Fruit fly (Drosophila melanogaster) whole organism, embryonic: Measurements from ENCODE around the gene CG34056.
A peak's percentile ranks its signal among the peaks of the same experiment; 100 is the strongest.

Experiments used
- B-H1 ChIP-seq: fragments of 200-800 bp; sonication (Bioruptor generic); IDR thresholded peaks from 3 replicates; pipeline ENCODE4 v1.3.6; 2022; ENCODE audit warnings: missing biosample characterization, missing genetic modification characterization
- Bgb ChIP-seq: fragments of 200-800 bp; sonication (Bioruptor generic); IDR thresholded peaks from 2 replicates; pipeline ENCODE4 v1.3.6; 2022; ENCODE audit warnings: missing biosample characterization, missing genetic modification characterization; ENCODE audit not compliant: partially characterized antibody
- CG1024 ChIP-seq: fragments of 200-800 bp; sonication (Bioruptor generic); IDR thresholded peaks from 2 replicates; pipeline ENCODE4 v1.3.6; 2022; ENCODE audit warnings: missing biosample characterization, missing genetic modification characterization
- CG10274 ChIP-seq: fragments of 200-800 bp; sonication (Bioruptor generic); optimal IDR thresholded peaks from 3 replicates; lab custom pipeline; 2017; ENCODE audit warnings: missing biosample characterization, mild to moderate bottlenecking, missing genetic modification characterization
- CG11696 ChIP-seq: fragments of 200-800 bp; sonication (Bioruptor generic); IDR thresholded peaks from 2 replicates; pipeline ENCODE4 v1.3.6; 2022; ENCODE audit warnings: missing biosample characterization, missing genetic modification characterization
- CG1647 ChIP-seq: fragments of 200-800 bp; sonication (Bioruptor generic); optimal IDR thresholded peaks from 3 replicates; lab custom pipeline; 2016; ENCODE audit warnings: missing biosample characterization, missing genetic modification characterization
- CG17802 ChIP-seq: fragments of 200-800 bp; sonication (Bioruptor generic); optimal IDR thresholded peaks from 2 replicates; lab custom pipeline; 2018; ENCODE audit warnings: missing biosample characterization, mild to moderate bottlenecking, missing genetic modification characterization, moderate library complexity
- CG18476 ChIP-seq: fragments of 200-800 bp; sonication (Bioruptor generic); optimal IDR thresholded peaks from 2 replicates; lab custom pipeline; 2016; ENCODE audit warnings: missing biosample characterization, mild to moderate bottlenecking, missing genetic modification characterization
- CG31224 ChIP-seq: fragments of 200-800 bp; sonication (Bioruptor generic); IDR thresholded peaks from 2 replicates; pipeline ENCODE4 v1.3.6; 2022; ENCODE audit warnings: missing biosample characterization, missing genetic modification characterization
- CG4328 ChIP-seq: fragments of 200-800 bp; sonication (Bioruptor generic); optimal IDR thresholded peaks from 3 replicates; lab custom pipeline; 2017; ENCODE audit warnings: missing biosample characterization, missing genetic modification reagents, missing genetic modification characterization
- D19A ChIP-seq: fragments of 200-800 bp; optimal IDR thresholded peaks from 3 replicates; lab custom pipeline; 2019; ENCODE audit warnings: missing biosample characterization, mild to moderate bottlenecking, missing genetic modification characterization, moderate library complexity
- Deaf1 ChIP-seq: fragments of 200-800 bp; optimal IDR thresholded peaks from 3 replicates; lab custom pipeline; 2019; ENCODE audit warnings: missing biosample characterization, mild to moderate bottlenecking, missing genetic modification characterization, moderate library complexity
- Dip2 ChIP-seq: fragments of 200-800 bp; sonication (Bioruptor generic); IDR thresholded peaks from 2 replicates; pipeline ENCODE4 v1.3.6; 2022; ENCODE audit warnings: missing biosample characterization, missing genetic modification characterization
- Dip3 ChIP-seq: fragments of 200-800 bp; sonication (Bioruptor generic); optimal IDR thresholded peaks from 3 replicates; lab custom pipeline; 2016; ENCODE audit warnings: missing biosample characterization, missing genetic modification characterization
- Dref ChIP-seq: fragments of 200-800 bp; sonication (Bioruptor generic); IDR thresholded peaks from 2 replicates; pipeline ENCODE4 v1.3.6; 2022; ENCODE audit warnings: missing biosample characterization, missing genetic modification characterization
- Ets65A ChIP-seq: fragments of 200-800 bp; sonication (Bioruptor generic); peaks from one replicate; lab custom pipeline; 2016; ENCODE audit warnings: missing biosample characterization, missing genetic modification characterization
- Ets97D ChIP-seq: fragments of 200-800 bp; sonication (Bioruptor generic); optimal IDR thresholded peaks from 3 replicates; lab custom pipeline; 2016; ENCODE audit warnings: missing biosample characterization, missing genetic modification characterization
- GATAe ChIP-seq: fragments of 200-800 bp; sonication (Bioruptor generic); conservative IDR thresholded peaks from 2 replicates; pipeline ENCODE4 v1.3.6; 2022; ENCODE audit warnings: missing biosample characterization, missing genetic modification characterization
- HHEX ChIP-seq: fragments of 200-800 bp; sonication (Bioruptor generic); optimal IDR thresholded peaks from 3 replicates; lab custom pipeline; 2017; ENCODE audit warnings: missing biosample characterization, mild to moderate bottlenecking, missing genetic modification characterization, missing genetic modification reagents
- Lhr ChIP-seq: fragments of 200-800 bp; sonication (Bioruptor generic); optimal IDR thresholded peaks from 3 replicates; lab custom pipeline; 2017; ENCODE audit warnings: mild to moderate bottlenecking, missing biosample characterization, missing genetic modification reagents, missing genetic modification characterization
- MESR4 ChIP-seq: fragments of 200-800 bp; sonication (Bioruptor generic); optimal IDR thresholded peaks from 2 replicates; lab custom pipeline; 2018; ENCODE audit warnings: missing biosample characterization, mild to moderate bottlenecking, missing genetic modification characterization, moderate library complexity
- MTF-1 ChIP-seq: fragments of 200-800 bp; sonication (Bioruptor generic); optimal IDR thresholded peaks from 2 replicates; lab custom pipeline; 2018; ENCODE audit warnings: missing biosample characterization, mild to moderate bottlenecking, missing genetic modification characterization, borderline replicate concordance
- NC2α ChIP-seq: fragments of 200-800 bp; sonication (Bioruptor generic); optimal IDR thresholded peaks from 2 replicates; lab custom pipeline; 2016; ENCODE audit warnings: missing biosample characterization, missing genetic modification characterization
- Nf-YB ChIP-seq: fragments of 200-800 bp; sonication (Bioruptor generic); optimal IDR thresholded peaks from 3 replicates; lab custom pipeline; 2019; ENCODE audit warnings: missing biosample characterization, mild to moderate bottlenecking, missing genetic modification characterization, moderate library complexity
- Ptx1 ChIP-seq: fragments of 200-800 bp; sonication (Bioruptor generic); IDR thresholded peaks from 2 replicates; pipeline ENCODE4 v1.3.6; 2022; ENCODE audit warnings: missing biosample characterization, missing genetic modification characterization
- Ssrp ChIP-seq: fragments of 200-800 bp; sonication (Bioruptor generic); optimal IDR thresholded peaks from 2 replicates; lab custom pipeline; 2018; ENCODE audit warnings: missing biosample characterization, mild to moderate bottlenecking, missing genetic modification characterization, moderate library complexity
- dm ChIP-seq: fragments of 200-800 bp; sonication (Bioruptor generic); optimal IDR thresholded peaks from 3 replicates; lab custom pipeline; 2016; ENCODE audit warnings: missing biosample characterization, missing genetic modification characterization
- ftz-f1 ChIP-seq: fragments of 200-800 bp; sonication (Bioruptor generic); optimal IDR thresholded peaks from 2 replicates; lab custom pipeline; 2016; ENCODE audit warnings: missing biosample characterization, missing genetic modification characterization
- gcm ChIP-seq: fragments of 200-800 bp; sonication (Bioruptor generic); optimal IDR thresholded peaks from 2 replicates; lab custom pipeline; 2019; ENCODE audit warnings: missing biosample characterization, mild to moderate bottlenecking, missing genetic modification characterization, moderate library complexity
- gfzf ChIP-seq: fragments of 200-800 bp; sonication (Bioruptor generic); optimal IDR thresholded peaks from 2 replicates; lab custom pipeline; 2016; ENCODE audit warnings: missing biosample characterization, mild to moderate bottlenecking, missing genetic modification characterization, moderate library complexity
- gsb-n ChIP-seq: fragments of 200-800 bp; sonication (Bioruptor generic); optimal IDR thresholded peaks from 3 replicates; lab custom pipeline; 2018; ENCODE audit warnings: missing biosample characterization, mild to moderate bottlenecking, missing genetic modification characterization
- kah ChIP-seq: fragments of 200-800 bp; sonication (Bioruptor generic); optimal IDR thresholded peaks from 2 replicates; lab custom pipeline; 2018; ENCODE audit warnings: missing biosample characterization, mild to moderate bottlenecking, missing genetic modification characterization
- lola ChIP-seq, 3 experiments: fragments of >200 bp in 2 of 3; fragments of 200-800 bp in 1 of 3; sonication (Bioruptor generic) in 1 of 3; optimal IDR thresholded peaks; 2 replicates each; lab custom pipeline; 2017 to 2019; ENCODE audit warnings: missing biosample characterization in 3 of 3, missing genetic modification characterization in 3 of 3, mild to moderate bottlenecking in 1 of 3, moderate library complexity in 1 of 3
- nerfin-1 ChIP-seq: fragments of 200-800 bp; sonication (Bioruptor generic); optimal IDR thresholded peaks from 3 replicates; lab custom pipeline; 2019; ENCODE audit warnings: missing biosample characterization, mild to moderate bottlenecking, missing genetic modification characterization, moderate library complexity
- pho ChIP-seq: fragments of 200-800 bp; sonication (Bioruptor generic); optimal IDR thresholded peaks from 2 replicates; lab custom pipeline; 2016; ENCODE audit warnings: missing biosample characterization, missing genetic modification characterization
- pnt ChIP-seq: fragments of 200-800 bp; sonication (Bioruptor generic); optimal IDR thresholded peaks from 3 replicates; lab custom pipeline; 2016; ENCODE audit warnings: missing biosample characterization, missing genetic modification characterization
- pros ChIP-seq: fragments of 200-800 bp; sonication (Bioruptor generic); optimal IDR thresholded peaks from 3 replicates; lab custom pipeline; 2019; ENCODE audit warnings: missing biosample characterization, mild to moderate bottlenecking, missing genetic modification characterization, moderate library complexity
- pzg ChIP-seq: fragments of 200-800 bp; sonication (Bioruptor generic); optimal IDR thresholded peaks from 3 replicates; lab custom pipeline; 2018; ENCODE audit warnings: missing biosample characterization, mild to moderate bottlenecking, missing genetic modification characterization, moderate library complexity
- ro ChIP-seq: fragments of 200-800 bp; sonication (Bioruptor generic); IDR thresholded peaks from 2 replicates; pipeline ENCODE4 v1.3.6; 2022; ENCODE audit warnings: missing biosample characterization, missing genetic modification characterization
- scrt ChIP-seq: fragments of 200-800 bp; sonication (Bioruptor generic); optimal IDR thresholded peaks from 2 replicates; lab custom pipeline; 2018; ENCODE audit warnings: missing biosample characterization, mild to moderate bottlenecking, missing genetic modification characterization, moderate library complexity
- sima ChIP-seq: fragments of 200-800 bp; sonication (Bioruptor generic); optimal IDR thresholded peaks from 2 replicates; lab custom pipeline; 2016; ENCODE audit warnings: missing biosample characterization, missing genetic modification characterization
- slbo ChIP-seq: fragments of 200-800 bp; sonication (Bioruptor generic); IDR thresholded peaks from 2 replicates; pipeline ENCODE4 v1.3.6; 2022; ENCODE audit warnings: missing biosample characterization, missing genetic modification characterization
- wor ChIP-seq: fragments of 200-800 bp; sonication (Bioruptor generic); IDR thresholded peaks from 2 replicates; pipeline ENCODE4 v1.3.6; 2022; ENCODE audit warnings: missing biosample characterization, missing genetic modification characterization
- zen ChIP-seq: fragments of 200-800 bp; sonication (Bioruptor generic); optimal IDR thresholded peaks from 3 replicates; lab custom pipeline; 2018; ENCODE audit warnings: missing biosample characterization, mild to moderate bottlenecking, missing genetic modification characterization, moderate library complexity

CG34056 gene

DNA sequence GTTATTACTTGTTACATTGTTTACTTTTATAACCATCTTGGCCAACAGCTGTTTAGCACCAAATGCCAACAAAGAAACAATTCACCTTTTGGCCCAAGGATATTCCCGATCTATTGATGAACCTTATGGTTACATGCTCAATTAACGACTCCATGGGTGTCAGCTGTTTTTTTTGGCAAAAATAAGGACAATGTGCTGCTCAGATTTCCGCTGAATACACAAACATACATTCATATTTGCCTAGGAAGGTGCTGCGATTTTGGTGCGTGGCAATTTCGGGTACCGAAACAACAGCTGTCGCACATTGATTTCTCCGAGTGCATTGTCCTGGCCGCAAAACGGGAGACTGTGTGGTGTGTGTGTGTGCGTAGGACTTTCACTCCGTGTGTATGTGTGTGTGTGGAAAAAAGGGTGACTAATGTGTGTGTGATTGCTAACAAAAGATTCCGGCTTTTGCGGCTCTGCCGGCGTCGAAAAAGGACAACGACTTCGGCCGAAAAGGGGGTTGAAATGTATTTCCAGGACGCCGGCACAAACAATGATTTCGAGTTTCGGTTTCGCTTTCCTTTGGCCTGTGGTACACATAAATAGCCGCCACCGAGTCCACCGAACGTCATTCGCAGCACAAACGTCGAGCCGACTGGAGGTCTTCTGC is 12.9 kb downstream of the CG34056 start, which contains the start of gene nerfin-1 (continued):
- no peak for TF ChIP-seq Lhr (GFP tag; lab: Kevin White, UChicago)
- no peak for TF ChIP-seq dm (GFP tag; lab: Kevin White, UChicago)
- no peak for TF ChIP-seq CG1647 (GFP tag; lab: Kevin White, UChicago)
- no peak for TF ChIP-seq wor (GFP tag; lab: Robert Waterston, UW)
- no peak for TF ChIP-seq ro (GFP tag; lab: Robert Waterston, UW)

DNA sequence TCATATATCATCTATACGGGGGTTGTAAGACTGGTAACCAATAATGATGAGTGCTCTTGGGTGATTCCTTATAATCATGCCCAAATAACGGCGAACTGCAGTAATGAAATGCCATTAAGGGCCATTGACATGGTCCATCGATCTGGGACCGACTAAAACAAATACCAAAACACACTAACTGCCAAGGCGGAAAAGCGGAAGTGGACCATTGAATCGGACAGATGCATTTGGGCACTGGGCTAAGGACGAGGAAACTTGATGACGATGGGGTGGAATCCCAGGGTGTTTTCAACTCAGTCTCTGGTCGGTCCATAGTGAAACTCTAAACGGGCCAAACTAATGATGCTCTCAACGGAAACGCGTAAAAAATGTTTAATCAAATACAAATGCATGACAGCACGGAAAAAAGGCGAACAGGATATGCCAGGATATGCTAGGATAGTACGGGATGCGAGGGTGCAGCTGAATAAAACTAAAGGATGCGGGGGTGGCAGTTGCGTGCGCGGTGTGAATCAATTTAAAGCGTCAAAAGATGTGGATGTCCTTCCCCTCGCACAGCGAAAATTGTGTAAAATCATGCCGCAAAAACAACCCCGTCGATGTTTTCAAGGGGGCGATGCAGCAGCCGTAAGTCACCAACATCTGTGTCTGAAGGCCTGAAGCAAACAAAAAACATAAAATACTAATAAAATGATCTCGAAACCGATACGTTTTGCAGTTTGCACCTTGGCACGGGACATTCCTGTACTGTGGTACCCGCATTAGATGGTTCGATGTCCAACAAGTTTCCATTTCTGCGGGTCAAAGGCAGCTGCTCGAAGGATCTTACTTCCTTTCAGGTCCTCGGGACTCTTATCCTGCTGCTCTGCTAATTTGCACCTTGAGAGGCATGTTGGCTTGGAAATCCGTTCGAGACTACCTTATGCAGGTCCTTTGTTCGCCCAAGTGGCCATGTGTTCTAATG is 16.9 kb downstream of the CG34056 start:
- peak; percentile 97 for TF ChIP-seq nerfin-1
- peak; percentile 52 for TF ChIP-seq gcm (GFP tag; lab: Kevin White, UChicago)
- TF ChIP-seq Ets65A (GFP tag; lab: Kevin White, UChicago): peak; percentile 80
- TF ChIP-seq CG11696 (GFP tag; lab: Robert Waterston, UW): no peak
- peak; percentile 93 for TF ChIP-seq pros (GFP tag; lab: Kevin White, UChicago)
- peak; percentile 41 for TF ChIP-seq gsb-n (tag; lab: Kevin White, UChicago)

DNA sequence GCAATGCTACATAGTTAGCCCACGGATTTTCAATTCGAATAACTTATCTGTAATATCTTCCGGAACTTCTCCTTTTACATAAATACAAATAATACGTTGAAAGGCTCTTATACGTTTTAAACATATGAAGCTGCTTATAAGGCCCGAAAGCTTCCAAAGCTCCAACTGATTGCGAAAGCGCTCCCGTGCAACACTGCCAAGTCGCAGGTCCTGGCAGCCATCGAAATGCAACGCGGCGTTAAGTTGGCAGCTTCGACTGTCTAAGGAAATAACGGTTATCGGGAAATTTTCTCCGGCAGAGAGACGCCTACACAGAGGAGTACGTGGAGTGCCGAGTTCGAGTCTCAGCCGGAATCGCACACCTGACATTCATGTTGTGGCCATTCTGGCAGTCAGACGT is 17.9 kb downstream of the CG34056 start, which contains the start of gene Glut1:
Glut1 (plus strand) TSS at position 393 of the 400 bp plus-strand sequence.
- TF ChIP-seq MTF-1 (GFP tag; lab: Kevin White, UChicago) (no peak), Deaf1 (tag; lab: Kevin White, UChicago) (no peak), slbo (GFP tag; lab: Robert Waterston, UW) (peak; percentile 3; the same call in 1 of the 2 replicates), MESR4 (GFP tag; lab: Kevin White, UChicago) (no peak), CG1024 (no peak), gfzf (GFP tag; lab: Kevin White, UChicago) (no peak), CG17802 (tag; lab: Kevin White, UChicago) (no peak), lola (GFP tag; optimal IDR thresholded peaks at IDR 0.05; lab: Kevin White, UChicago) (no peak), GATAe (no peak), pnt (GFP tag; lab: Kevin White, UChicago) (no peak), Ssrp (tag; lab: Kevin White, UChicago) (no peak), ftz-f1 (GFP tag; lab: Kevin White, UChicago) (no peak), kah (no peak), CG31224 (GFP tag; lab: Robert Waterston, UW) (no peak), Nf-YB (GFP tag; lab: Kevin White, UChicago) (no peak), scrt (GFP tag; lab: Kevin White, UChicago) (no peak), CG18476 (GFP tag; lab: Kevin White, UChicago) (no peak), Ets65A (GFP tag; lab: Kevin White, UChicago) (peak; percentile 24), CG4328 (no peak), Bgb (peak; percentile 25; the same call in 1 of the 2 replicates), Ptx1 (no peak), CG10274 (GFP tag; lab: Kevin White, UChicago) (no peak), pzg (GFP tag; lab: Kevin White, UChicago) (peak; percentile 36), Ets97D (GFP tag; lab: Kevin White, UChicago) (no peak), HHEX (GFP tag; lab: Kevin White, UChicago) (no peak), Dref (GFP tag; lab: Robert Waterston, UW) (peak; percentile 46), sima (GFP tag; lab: Kevin White, UChicago) (no peak), zen (tag; lab: Kevin White, UChicago) (no peak), pho (GFP tag; lab: Kevin White, UChicago) (no peak), NC2α (GFP tag; lab: Kevin White, UChicago) (no peak), D19A (no peak), B-H1 (no peak), Dip3 (no peak), Dip2 (GFP tag; lab: Robert Waterston, UW) (no peak)
